Worm (Caenorhabditis elegans) whole organism, late embryonic: ENCODE measurements around the gene Y26G10.5.

ENCODE experiments used
- C08G9.2 ChIP-seq: sonication (generic microtip); optimal IDR thresholded peaks from 2 replicates; lab custom pipeline; 2016; ENCODE audit warnings: mild to moderate bottlenecking, missing genetic modification characterization, moderate library complexity, missing compliant biosample characterization
- F13H6.1 ChIP-seq: sonication (generic microtip); optimal IDR thresholded peaks from 2 replicates; lab custom pipeline; 2016; ENCODE audit warnings: missing genetic modification characterization, missing compliant biosample characterization
- K09A11.1 ChIP-seq: sonication (generic microtip); optimal IDR thresholded peaks from 2 replicates; lab custom pipeline; 2017; ENCODE audit warnings: antibody characterized with exemption, mild to moderate bottlenecking, missing genetic modification characterization, missing compliant biosample characterization; ENCODE audit not compliant: insufficient read depth
- ahr-1 ChIP-seq: sonication (generic microtip); optimal IDR thresholded peaks from 2 replicates; lab custom pipeline; 2016; ENCODE audit warnings: missing genetic modification characterization, missing compliant biosample characterization
- ceh-2 ChIP-seq: sonication (generic microtip); optimal IDR thresholded peaks from 2 replicates; lab custom pipeline; 2016; ENCODE audit warnings: missing genotype, missing genetic modification characterization, missing compliant biosample characterization
- ceh-24 ChIP-seq: sonication (generic microtip); optimal IDR thresholded peaks from 2 replicates; lab custom pipeline; 2016; ENCODE audit warnings: mild to moderate bottlenecking, missing genetic modification characterization, missing compliant biosample characterization
- ceh-30 ChIP-seq: fragments of 150-350 bp; optimal IDR thresholded peaks from 2 replicates; lab custom pipeline; 2014; ENCODE audit warnings: missing biosample characterization, missing genetic modification characterization
- ceh-31 ChIP-seq: sonication (generic microtip); optimal IDR thresholded peaks from 2 replicates; lab custom pipeline; 2016; ENCODE audit warnings: missing genetic modification characterization, missing compliant biosample characterization
- ceh-45 ChIP-seq: fragments of 200-800 bp; sonication (Bioruptor generic); IDR thresholded peaks from 2 replicates; pipeline ENCODE4 v1.3.6; 2022; ENCODE audit warnings: missing genetic modification reagents, missing genetic modification characterization, missing compliant biosample characterization
- ceh-48 ChIP-seq: sonication (generic microtip); optimal IDR thresholded peaks from 2 replicates; lab custom pipeline; 2016; ENCODE audit warnings: missing genetic modification characterization, inconsistent platforms, missing compliant biosample characterization
- ceh-6 ChIP-seq: fragments of 200-800 bp; sonication (Bioruptor generic); optimal IDR thresholded peaks from 2 replicates; lab custom pipeline; 2018; ENCODE audit warnings: mild to moderate bottlenecking, missing genetic modification characterization, missing compliant biosample characterization
- ceh-9 ChIP-seq: sonication (generic microtip); optimal IDR thresholded peaks from 2 replicates; lab custom pipeline; 2016; ENCODE audit warnings: mild to moderate bottlenecking, missing genetic modification characterization, inconsistent platforms, missing compliant biosample characterization
- dmd-4 ChIP-seq: sonication (generic microtip); optimal IDR thresholded peaks from 2 replicates; lab custom pipeline; 2016; ENCODE audit warnings: borderline replicate concordance, missing genetic modification characterization, missing compliant biosample characterization
- elt-2 ChIP-seq: sonication (generic microtip); optimal IDR thresholded peaks from 2 replicates; lab custom pipeline; 2016; ENCODE audit warnings: missing genetic modification reagents, missing genetic modification characterization, missing compliant biosample characterization
- elt-4 ChIP-seq: sonication (generic microtip); optimal IDR thresholded peaks from 2 replicates; lab custom pipeline; 2016; ENCODE audit warnings: missing genetic modification characterization, missing compliant biosample characterization
- eyg-1 ChIP-seq: sonication (generic microtip); optimal IDR thresholded peaks from 2 replicates; lab custom pipeline; 2016; ENCODE audit warnings: missing genotype, missing genetic modification characterization, missing compliant biosample characterization
- fax-1 ChIP-seq: sonication (generic microtip); optimal IDR thresholded peaks from 2 replicates; lab custom pipeline; 2016; ENCODE audit warnings: missing genotype, missing genetic modification characterization, missing compliant biosample characterization
- fkh-10 ChIP-seq: fragments of 150-350 bp; optimal IDR thresholded peaks from 2 replicates; lab custom pipeline; 2014; ENCODE audit warnings: missing biosample characterization, missing genetic modification reagents, missing genetic modification characterization
- gmeb-2 ChIP-seq: sonication (generic microtip); optimal IDR thresholded peaks from 2 replicates; lab custom pipeline; 2016; ENCODE audit warnings: missing genetic modification characterization, inconsistent platforms, missing compliant biosample characterization
- hlh-13 ChIP-seq: fragments of 200-800 bp; sonication (Bioruptor generic); optimal IDR thresholded peaks from 2 replicates; lab custom pipeline; 2018; ENCODE audit warnings: mild to moderate bottlenecking, missing genetic modification characterization, missing compliant biosample characterization
- hlh-30 ChIP-seq: sonication (generic microtip); optimal IDR thresholded peaks from 2 replicates; lab custom pipeline; 2017; ENCODE audit warnings: antibody characterized with exemption, missing genetic modification characterization, missing compliant biosample characterization; ENCODE audit not compliant: insufficient read depth
- madf-2 ChIP-seq: sonication (generic microtip); optimal IDR thresholded peaks from 2 replicates; lab custom pipeline; 2017; ENCODE audit warnings: missing genetic modification characterization, missing compliant biosample characterization
- nhr-232 ChIP-seq: sonication (generic microtip); optimal IDR thresholded peaks from 2 replicates; lab custom pipeline; 2016; ENCODE audit warnings: missing genetic modification characterization, missing compliant biosample characterization
- npax-4 ChIP-seq: sonication (generic microtip); optimal IDR thresholded peaks from 2 replicates; lab custom pipeline; 2016; ENCODE audit warnings: missing genetic modification characterization, missing compliant biosample characterization
- odd-2 ChIP-seq: sonication (generic microtip); optimal IDR thresholded peaks from 2 replicates; lab custom pipeline; 2017; ENCODE audit warnings: antibody characterized with exemption, mild to moderate bottlenecking, missing genetic modification characterization, missing compliant biosample characterization
- pha-2 ChIP-seq: sonication (generic microtip); optimal IDR thresholded peaks from 2 replicates; lab custom pipeline; 2017; ENCODE audit warnings: mild to moderate bottlenecking, missing genetic modification characterization, missing compliant biosample characterization
- pha-4 ChIP-seq: fragments of 150-350 bp; optimal IDR thresholded peaks from 2 replicates; lab custom pipeline; 2018; ENCODE audit warnings: missing biosample characterization, missing genetic modification reagents, missing genetic modification characterization
- sdc-2 ChIP-seq: sonication (generic microtip); optimal IDR thresholded peaks from 2 replicates; lab custom pipeline; 2016; ENCODE audit warnings: missing genotype, missing genetic modification characterization, missing compliant biosample characterization
- syd-9 ChIP-seq: sonication (generic microtip); optimal IDR thresholded peaks from 2 replicates; lab custom pipeline; 2016; ENCODE audit warnings: mild to moderate bottlenecking, missing genetic modification characterization, moderate library complexity, missing compliant biosample characterization
- tbx-2 ChIP-seq: sonication (generic microtip); optimal IDR thresholded peaks from 2 replicates; lab custom pipeline; 2016; ENCODE audit warnings: missing genetic modification characterization, missing compliant biosample characterization
- tbx-7 ChIP-seq: sonication (generic microtip); optimal IDR thresholded peaks from 2 replicates; lab custom pipeline; 2016; ENCODE audit warnings: missing genotype, missing genetic modification characterization, missing compliant biosample characterization
- ttx-3 ChIP-seq: sonication (generic microtip); optimal IDR thresholded peaks from 2 replicates; lab custom pipeline; 2016; ENCODE audit warnings: missing genetic modification reagents, missing genetic modification characterization, missing compliant biosample characterization
- unc-3 ChIP-seq, 2 experiments: fragments of 200-800 bp in 1 of 2; sonication (Bioruptor generic) in 1 of 2; sonication (generic microtip) in 1 of 2; conservative IDR thresholded peaks in 1 of 2; optimal IDR thresholded peaks in 1 of 2; 2 replicates each; pipeline versions ENCODE4 v1.3.6 to Lab custom; 2016 to 2022; ENCODE audit warnings: missing compliant biosample characterization in 2 of 2, missing genetic modification characterization in 2 of 2, missing genetic modification reagents in 1 of 2
- zip-5 ChIP-seq: sonication (generic microtip); optimal IDR thresholded peaks from 2 replicates; lab custom pipeline; 2016; ENCODE audit warnings: missing genetic modification characterization, missing compliant biosample characterization

Y26G10.5 gene

ce11 chrV:17723142-17723781 lies 22.6 kb upstream of the Y26G10.5 start:
- TF ChIP-seq ceh-24 (tag; lab: Kevin White, UChicago) = no peak
- peak; percentile 18 for TF ChIP-seq elt-2 (tag; lab: Kevin White, UChicago)
- TF ChIP-seq F13H6.1 (tag; lab: Kevin White, UChicago) = no peak
- no peak for TF ChIP-seq unc-3 (GFP tag; conservative IDR thresholded peaks at IDR 0.05; lab: Robert Waterston, UW)
- TF ChIP-seq unc-3 (tag; optimal IDR thresholded peaks at IDR 0.05; lab: Kevin White, UChicago) = no peak
- no peak for TF ChIP-seq tbx-7
- TF ChIP-seq hlh-30 (tag; lab: Kevin White, UChicago) = no peak
- TF ChIP-seq fkh-10 = no peak
- TF ChIP-seq syd-9 (tag; lab: Kevin White, UChicago) = no peak

- TF ChIP-seq madf-2 = no peak
- no peak for TF ChIP-seq ceh-24 (tag; lab: Kevin White, UChicago)
- no peak for TF ChIP-seq ttx-3 (tag; lab: Kevin White, UChicago)
- TF ChIP-seq ceh-9 (tag; lab: Kevin White, UChicago) = no peak
- no peak for TF ChIP-seq tbx-7
- TF ChIP-seq dmd-4 (tag; lab: Kevin White, UChicago) = no peak
- no peak for TF ChIP-seq ahr-1 (tag; lab: Kevin White, UChicago)
- no peak for TF ChIP-seq hlh-13 (GFP tag; lab: Kevin White, UChicago)
- no peak for TF ChIP-seq elt-4 (tag; lab: Kevin White, UChicago)
- TF ChIP-seq C08G9.2 (tag; lab: Kevin White, UChicago) = no peak
- TF ChIP-seq ceh-48 = no peak
- no peak for TF ChIP-seq pha-2
- TF ChIP-seq, all 69 proteins: peak for 0
Observed at ce11 chrV:17722553-17722952, 21.9 kb upstream of the Y26G10.5 start.

ce11 chrV:17721709-17722108 lies 21.1 kb upstream of the Y26G10.5 start:
- TF ChIP-seq ceh-45 (GFP tag; lab: Robert Waterston, UW) (no peak), elt-2 (tag; lab: Kevin White, UChicago) (peak; percentile 83)
- TF ChIP-seq, all 69 proteins: peak for 1

ce11 chrV:17718647-17719046 lies 18.0 kb upstream of the Y26G10.5 start, which contains the start of gene str-77:
Gene str-77 (plus strand): TSS chrV:17718947.
- TF ChIP-seq sdc-2 (tag; lab: Kevin White, UChicago) (no peak), ceh-2 (no peak), hlh-13 (GFP tag; lab: Kevin White, UChicago) (no peak), gmeb-2 (tag; lab: Kevin White, UChicago) (no peak), zip-5 (tag; lab: Kevin White, UChicago) (no peak), odd-2 (tag; lab: Kevin White, UChicago) (no peak), tbx-2 (tag; lab: Kevin White, UChicago) (no peak), nhr-232 (tag; lab: Kevin White, UChicago) (no peak), fax-1 (tag; lab: Kevin White, UChicago) (no peak), eyg-1 (tag; lab: Kevin White, UChicago) (no peak), ceh-31 (no peak), pha-2 (no peak), ceh-6 (GFP tag; lab: Kevin White, UChicago) (no peak), K09A11.1 (no peak), pha-4 (no peak), npax-4 (tag; lab: Kevin White, UChicago) (no peak), fkh-10 (no peak), ceh-30 (tag; lab: Kevin White, UChicago) (no peak)
